Worm (Caenorhabditis elegans) whole organism, L1 larva: Measurements from ENCODE around the gene T22D1.1.

Experiments
- fkh-10 ChIP-seq: sonication (generic microtip); optimal IDR thresholded peaks from 2 replicates; lab custom pipeline; 2017; ENCODE audit warnings: missing biosample characterization, missing genetic modification reagents, missing genetic modification characterization
- fkh-8 ChIP-seq: sonication (generic microtip); optimal IDR thresholded peaks from 2 replicates; lab custom pipeline; 2016; ENCODE audit warnings: mild to moderate bottlenecking, missing genetic modification characterization, missing compliant biosample characterization
- grh-1 ChIP-seq: fragments of 200-800 bp; sonication (Bioruptor generic); IDR thresholded peaks from 2 replicates; pipeline ENCODE4 v1.3.6; 2022; ENCODE audit warnings: missing genetic modification reagents, missing genetic modification characterization, missing compliant biosample characterization
- nhr-76 ChIP-seq: sonication (generic microtip); optimal IDR thresholded peaks from 2 replicates; lab custom pipeline; 2017; ENCODE audit warnings: missing biosample characterization, missing genetic modification characterization
- tlp-1 ChIP-seq: fragments of 150-350 bp; optimal IDR thresholded peaks from 2 replicates; lab custom pipeline; 2014; ENCODE audit warnings: missing biosample characterization, missing genetic modification characterization
- unc-62 ChIP-seq: fragments of 150-350 bp; optimal IDR thresholded peaks from 2 replicates; lab custom pipeline; 2014; ENCODE audit warnings: missing biosample characterization, missing genetic modification reagents, missing genetic modification characterization
- ztf-11 ChIP-seq, 2 experiments: sonication (generic microtip); optimal IDR thresholded peaks; 2 replicates each; lab custom pipeline; 2016 to 2017; ENCODE audit warnings: missing genetic modification characterization in 2 of 2, missing biosample characterization in 1 of 2, missing compliant biosample characterization in 1 of 2

DNA sequence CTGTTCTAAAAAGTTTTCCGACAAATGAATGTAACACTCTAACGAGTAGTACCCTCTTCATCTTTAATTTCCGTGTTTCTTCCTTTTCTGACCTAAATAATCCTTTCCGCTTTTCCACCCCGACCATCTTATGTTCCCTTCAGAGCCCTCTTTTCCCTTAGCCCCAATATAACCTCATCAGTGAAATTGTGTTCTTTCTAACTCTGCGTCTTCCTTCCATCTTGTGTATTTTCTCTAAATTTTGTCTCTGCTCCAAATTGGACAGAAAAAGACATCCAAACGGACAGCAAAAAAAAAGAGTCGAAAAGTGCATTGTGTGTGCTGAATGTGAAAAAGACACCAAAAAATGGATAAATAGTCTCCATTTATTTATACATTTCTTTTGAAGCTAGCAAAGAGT is 36.3 kb downstream of the T22D1.1 start:
- TF ChIP-seq fkh-10 (GFP tag; lab: Kevin White, UChicago), result peak; percentile 29
- TF ChIP-seq unc-62 (GFP tag; lab: Kevin White, UChicago), result no peak
- TF ChIP-seq grh-1 (GFP tag; lab: Robert Waterston, UW), result no peak
- TF ChIP-seq nhr-76 (tag; lab: Kevin White, UChicago), result no peak
- TF ChIP-seq ztf-11 (tag; optimal IDR thresholded peaks at IDR 0.05; lab: Kevin White, UChicago), result no peak
- no peak for TF ChIP-seq tlp-1 (tag; lab: Kevin White, UChicago)
- no peak for TF ChIP-seq fkh-8 (tag; lab: Kevin White, UChicago)
